Worm (Caenorhabditis elegans) whole organism, young adult: ENCODE results near the gene tbc-9.
A peak's percentile ranks its signal among the peaks of the same experiment; 100 is the strongest.

Source experiments
- D2030.7 ChIP-seq: fragments of 200-800 bp; sonication (Bioruptor generic); IDR thresholded peaks from 2 replicates; pipeline ENCODE4 v1.3.6; 2022; ENCODE audit warnings: missing genetic modification reagents, missing genetic modification characterization, missing compliant biosample characterization
- F33H1.4 ChIP-seq: fragments of 200-800 bp; sonication (Bioruptor generic); IDR thresholded peaks from 2 replicates; pipeline ENCODE4 v1.3.6; 2022; ENCODE audit warnings: missing genetic modification reagents, missing genetic modification characterization, missing compliant biosample characterization
- Y53G8AR.9 ChIP-seq: fragments of 200-800 bp; sonication (Bioruptor generic); conservative IDR thresholded peaks from 2 replicates; pipeline ENCODE4 v1.3.6; 2022; ENCODE audit warnings: missing genetic modification reagents, missing genetic modification characterization, missing compliant biosample characterization
- Y95B8A.8 ChIP-seq: fragments of 200-800 bp; sonication (Bioruptor generic); IDR thresholded peaks from 2 replicates; pipeline ENCODE4 v1.3.6; 2022; ENCODE audit warnings: missing genetic modification reagents, missing genetic modification characterization, missing compliant biosample characterization
- aptf-2 ChIP-seq: fragments of 200-800 bp; sonication (Bioruptor generic); conservative IDR thresholded peaks from 2 replicates; pipeline ENCODE4 v1.3.6; 2022; ENCODE audit warnings: missing genetic modification reagents, missing genetic modification characterization, missing compliant biosample characterization
- atf-7 ChIP-seq: sonication (generic microtip); optimal IDR thresholded peaks from 2 replicates; lab custom pipeline; 2017; ENCODE audit warnings: mild to moderate bottlenecking, missing genetic modification characterization, missing compliant biosample characterization
- attf-6 ChIP-seq: fragments of 200-800 bp; sonication (Bioruptor generic); IDR thresholded peaks from 2 replicates; pipeline ENCODE4 v1.3.6; 2022; ENCODE audit warnings: missing genetic modification reagents, missing genetic modification characterization, missing compliant biosample characterization
- cebp-2 ChIP-seq: fragments of 200-800 bp; sonication (Bioruptor generic); IDR thresholded peaks from 2 replicates; pipeline ENCODE4 v1.3.6; 2022; ENCODE audit warnings: missing genetic modification characterization, missing compliant biosample characterization
- ceh-100 ChIP-seq: fragments of 200-800 bp; sonication (Bioruptor generic); IDR thresholded peaks from 2 replicates; pipeline ENCODE4 v1.3.6; 2022; ENCODE audit warnings: missing genetic modification reagents, missing genetic modification characterization, missing compliant biosample characterization
- ceh-40 ChIP-seq: fragments of 200-800 bp; sonication (Bioruptor generic); IDR thresholded peaks from 2 replicates; pipeline ENCODE4 v1.3.6; 2022; ENCODE audit warnings: missing genetic modification characterization, missing compliant biosample characterization
- ceh-91 ChIP-seq: fragments of 200-800 bp; sonication (Bioruptor generic); IDR thresholded peaks from 2 replicates; pipeline ENCODE4 v1.3.6; 2022; ENCODE audit warnings: missing genetic modification reagents, missing genetic modification characterization, missing compliant biosample characterization
- dox-1 ChIP-seq: fragments of 200-800 bp; sonication (Bioruptor generic); IDR thresholded peaks from 2 replicates; pipeline ENCODE4 v1.3.6; 2022; ENCODE audit warnings: missing genetic modification reagents, missing genetic modification characterization, missing compliant biosample characterization
- dpff-1 ChIP-seq: sonication (generic microtip); optimal IDR thresholded peaks from 2 replicates; lab custom pipeline; 2017; ENCODE audit warnings: mild to moderate bottlenecking, missing genetic modification characterization, missing compliant biosample characterization
- dpl-1 ChIP-seq: fragments of 150-350 bp; optimal IDR thresholded peaks from 2 replicates; lab custom pipeline; 2014; ENCODE audit warnings: missing biosample characterization, missing genetic modification reagents, missing genetic modification characterization
- efl-1 ChIP-seq: fragments of 150-350 bp; optimal IDR thresholded peaks from 2 replicates; lab custom pipeline; 2014; ENCODE audit warnings: missing biosample characterization, missing genetic modification reagents, missing genetic modification characterization
- egrh-3 ChIP-seq: fragments of 200-800 bp; sonication (Bioruptor generic); IDR thresholded peaks from 2 replicates; pipeline ENCODE4 v1.3.6; 2022; ENCODE audit warnings: missing genetic modification reagents, missing genetic modification characterization, missing compliant biosample characterization
- him-1 ChIP-seq: sonication (generic microtip); optimal IDR thresholded peaks from 2 replicates; lab custom pipeline; 2016; ENCODE audit warnings: missing genotype, missing genetic modification reagents, missing genetic modification characterization, missing compliant biosample characterization
- hlh-12 ChIP-seq: sonication (generic microtip); optimal IDR thresholded peaks from 2 replicates; lab custom pipeline; 2016; ENCODE audit warnings: missing genetic modification characterization, missing compliant biosample characterization
- let-607 ChIP-seq, 2 experiments: fragments of 200-800 bp in 1 of 2; sonication (Bioruptor generic) in 1 of 2; sonication (generic microtip) in 1 of 2; optimal IDR thresholded peaks; 2 replicates each; lab custom pipeline; 2016 to 2018; ENCODE audit warnings: mild to moderate bottlenecking in 2 of 2, missing compliant biosample characterization in 2 of 2, missing genetic modification characterization in 2 of 2, moderate library complexity in 2 of 2, missing genotype in 1 of 2
- lin-54 ChIP-seq: fragments of 200-800 bp; sonication (Bioruptor generic); optimal IDR thresholded peaks from 2 replicates; lab custom pipeline; 2018; ENCODE audit warnings: mild to moderate bottlenecking, missing genetic modification characterization, missing compliant biosample characterization
- lir-1 ChIP-seq: fragments of 200-800 bp; sonication (Bioruptor generic); conservative IDR thresholded peaks from 2 replicates; pipeline ENCODE4 v1.3.6; 2022; ENCODE audit warnings: missing genetic modification reagents, missing genetic modification characterization, missing compliant biosample characterization
- lsl-1 ChIP-seq: fragments of 200-800 bp; sonication (Bioruptor generic); optimal IDR thresholded peaks from 2 replicates; lab custom pipeline; 2018; ENCODE audit warnings: mild to moderate bottlenecking, missing genetic modification characterization, moderate library complexity, missing compliant biosample characterization
- madf-3 ChIP-seq: fragments of 200-800 bp; sonication (Bioruptor generic); IDR thresholded peaks from 2 replicates; pipeline ENCODE4 v1.3.6; 2022; ENCODE audit warnings: missing genetic modification reagents, missing genetic modification characterization, missing compliant biosample characterization
- madf-8 ChIP-seq: fragments of 200-800 bp; sonication (Bioruptor generic); conservative IDR thresholded peaks from 2 replicates; pipeline ENCODE4 v1.3.6; 2022; ENCODE audit warnings: missing genetic modification reagents, missing genetic modification characterization, missing compliant biosample characterization
- mcd-1 ChIP-seq: fragments of 200-800 bp; sonication (Bioruptor generic); IDR thresholded peaks from 2 replicates; pipeline ENCODE4 v1.3.6; 2022; ENCODE audit warnings: missing genetic modification reagents, missing genetic modification characterization, missing compliant biosample characterization
- mes-4 ChIP-seq: sonication (generic microtip); optimal IDR thresholded peaks from 2 replicates; lab custom pipeline; 2016; ENCODE audit warnings: missing genotype, missing genetic modification characterization, missing compliant biosample characterization
- nhr-120 ChIP-seq: fragments of 200-800 bp; sonication (Bioruptor generic); IDR thresholded peaks from 2 replicates; pipeline ENCODE4 v1.3.6; 2022; ENCODE audit warnings: missing genetic modification characterization, missing compliant biosample characterization
- nhr-27 ChIP-seq: fragments of 200-800 bp; sonication (Bioruptor generic); optimal IDR thresholded peaks from 2 replicates; lab custom pipeline; 2018; ENCODE audit warnings: mild to moderate bottlenecking, missing genetic modification characterization, moderate library complexity, missing compliant biosample characterization
- nhr-80 ChIP-seq: sonication (generic microtip); optimal IDR thresholded peaks from 2 replicates; lab custom pipeline; 2016; ENCODE audit warnings: missing genetic modification characterization, missing compliant biosample characterization
- snpc-1.3 ChIP-seq: sonication (generic microtip); optimal IDR thresholded peaks from 2 replicates; lab custom pipeline; 2017; ENCODE audit warnings: missing genetic modification characterization, mild to moderate bottlenecking, missing compliant biosample characterization, antibody characterized with exemption, moderate library complexity, missing genotype, missing genetic modification reagents; ENCODE audit not compliant: insufficient read depth
- snpc-4 ChIP-seq, 5 experiments: fragments of 150-350 bp in 1 of 5; sonication (generic microtip) in 4 of 5; optimal IDR thresholded peaks; 2 replicates each; lab custom pipeline; 2014 to 2018; ENCODE audit warnings: missing genetic modification characterization in 5 of 5, missing biosample characterization in 3 of 5, antibody characterized with exemption in 2 of 5, mild to moderate bottlenecking in 2 of 5, missing compliant biosample characterization in 2 of 5, missing genotype in 2 of 5, moderate library complexity in 2 of 5, missing genetic modification reagents in 1 of 5
- somi-1 ChIP-seq: fragments of 200-800 bp; sonication (Bioruptor generic); optimal IDR thresholded peaks from 2 replicates; lab custom pipeline; 2018; ENCODE audit warnings: mild to moderate bottlenecking, missing genetic modification characterization, missing compliant biosample characterization
- tbp1 ChIP-seq: fragments of 200-800 bp; sonication (Bioruptor generic); optimal IDR thresholded peaks from 2 replicates; lab custom pipeline; 2018; ENCODE audit warnings: mild to moderate bottlenecking, missing genetic modification characterization, missing compliant biosample characterization
- tbx-9 ChIP-seq: sonication (generic microtip); optimal IDR thresholded peaks from 2 replicates; lab custom pipeline; 2016; ENCODE audit warnings: borderline replicate concordance, missing genetic modification characterization, inconsistent platforms, missing compliant biosample characterization
- xnd-1 ChIP-seq: sonication (generic microtip); optimal IDR thresholded peaks from 2 replicates; lab custom pipeline; 2016; ENCODE audit warnings: missing genotype, missing genetic modification reagents, missing genetic modification characterization, missing compliant biosample characterization
- ztf-18 ChIP-seq: sonication (generic microtip); optimal IDR thresholded peaks from 2 replicates; lab custom pipeline; 2016; ENCODE audit warnings: missing genotype, mild to moderate bottlenecking, missing genetic modification characterization, missing compliant biosample characterization
- ztf-25 ChIP-seq: fragments of 200-800 bp; sonication (Bioruptor generic); IDR thresholded peaks from 2 replicates; pipeline ENCODE4 v1.3.6; 2022; ENCODE audit warnings: missing genetic modification reagents, missing genetic modification characterization, missing compliant biosample characterization
- ztf-6 ChIP-seq: fragments of 200-800 bp; sonication (Bioruptor generic); IDR thresholded peaks from 2 replicates; pipeline ENCODE4 v1.3.6; 2022; ENCODE audit warnings: missing genetic modification reagents, missing genetic modification characterization, missing compliant biosample characterization

The tbc-9 gene

DNA sequence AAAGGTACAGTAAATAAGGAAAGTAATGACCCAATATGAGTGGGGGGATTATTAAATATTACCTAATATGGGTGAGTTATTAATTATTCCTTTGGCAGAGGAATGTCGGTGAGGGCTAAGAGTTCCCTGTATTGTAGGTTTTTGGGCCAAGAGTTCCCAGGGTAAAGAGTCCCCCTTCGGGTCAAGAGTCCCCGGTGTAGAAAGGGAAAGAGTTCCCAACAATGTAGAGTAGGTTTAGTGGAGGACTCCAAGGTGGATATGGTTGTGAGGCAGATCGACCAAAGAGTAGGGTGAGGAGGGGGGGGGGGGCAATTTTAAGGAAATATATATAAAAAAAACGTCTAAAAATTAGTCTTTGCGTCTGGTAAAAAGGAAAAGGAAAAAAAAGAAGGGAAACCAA lies 45.8 kb downstream of the tbc-9 start (continued):
- TF ChIP-seq atf-7 (tag; lab: Kevin White, UChicago) (no peak), egrh-3 (GFP tag; lab: Robert Waterston, UW) (no peak), ceh-40 (GFP tag; lab: Robert Waterston, UW) (0 out of 2 replicates have a peak, but pooled peaks have one; percentile 44), tbp1 (no peak), tbx-9 (tag; lab: Kevin White, UChicago) (no peak), D2030.7 (GFP tag; lab: Robert Waterston, UW) (0 out of 2 replicates have a peak, but pooled peaks have one; percentile 30), snpc-1.3 (no peak), efl-1 (GFP tag; lab: Kevin White, UChicago) (no peak)

DNA sequence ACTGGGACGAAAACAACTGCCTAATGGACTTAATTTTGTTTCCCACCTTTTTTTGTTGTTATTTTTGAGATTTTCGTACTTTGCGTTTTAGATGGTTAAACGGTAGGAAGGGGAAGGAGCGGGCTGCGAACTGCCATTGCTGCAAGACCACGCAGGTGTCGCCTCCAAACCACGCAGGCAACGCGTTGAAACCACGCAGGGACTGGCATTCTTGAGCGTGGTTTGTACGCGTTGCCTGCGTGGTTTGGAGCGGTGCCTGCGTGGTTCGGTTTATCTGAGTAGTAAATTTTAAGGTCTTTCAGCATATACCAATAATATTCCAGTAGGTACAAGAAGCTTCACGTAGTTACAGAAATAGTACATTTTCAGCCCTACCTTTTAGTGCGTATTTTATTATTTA lies 46.5 kb downstream of the tbc-9 start:
- TF ChIP-seq ztf-25 (GFP tag; lab: Robert Waterston, UW) = 0 out of 2 replicates have a peak, but pooled peaks have one; percentile 44
- peak; percentile 91 for TF ChIP-seq cebp-2 (GFP tag; lab: Robert Waterston, UW)
- TF ChIP-seq Y95B8A.8 (GFP tag; lab: Robert Waterston, UW) = 0 out of 2 replicates have a peak, but pooled peaks have one; percentile 12
- TF ChIP-seq, all 124 proteins: peak for 3; not testable (repeated sequence) for 121

DNA sequence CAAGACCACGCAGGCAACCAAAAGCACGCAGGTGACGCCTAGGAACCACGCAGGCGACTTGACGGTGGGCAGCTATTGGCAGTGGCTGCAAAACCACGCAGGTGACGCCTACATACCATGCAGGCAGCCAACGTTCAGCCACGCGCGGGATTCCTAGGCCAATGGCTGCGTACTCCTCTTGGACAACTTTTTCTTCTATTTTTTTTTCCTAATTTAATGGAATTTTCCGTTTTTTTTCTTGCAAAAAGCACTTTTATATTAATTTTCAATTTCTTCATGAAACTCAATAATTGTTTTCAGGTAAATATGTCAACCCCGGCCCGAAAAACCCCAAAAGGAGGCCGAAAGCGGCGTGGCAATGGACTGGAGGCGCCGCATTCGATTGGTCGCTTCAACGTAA lies 47.5 kb downstream of the tbc-9 start, which contains the start of gene Y38H8A.7:
Gene Y38H8A.7, plus strand, starts transcription at position 301 of the 400 bp plus-strand sequence.
- TF ChIP-seq egrh-3 (GFP tag; lab: Robert Waterston, UW) (peak; percentile 25; the same call in 1 of the 2 replicates), dox-1 (GFP tag; lab: Robert Waterston, UW) (peak; percentile 42; the same call in 1 of the 2 replicates)

ce11 chrIV:13454698-13455097 lies 48.0 kb downstream of the tbc-9 start, which contains the start of gene uso-1:
Gene uso-1, minus strand, starts transcription at chrIV:13454798.
- TF ChIP-seq D2030.7 (GFP tag; lab: Robert Waterston, UW) = no peak
- no peak for TF ChIP-seq nhr-120 (GFP tag; lab: Robert Waterston, UW)
- no peak for TF ChIP-seq dpff-1 (tag; lab: Kevin White, UChicago)
- TF ChIP-seq hlh-12 (tag; lab: Kevin White, UChicago) = no peak
- TF ChIP-seq, all 124 proteins: peak for 0

DNA sequence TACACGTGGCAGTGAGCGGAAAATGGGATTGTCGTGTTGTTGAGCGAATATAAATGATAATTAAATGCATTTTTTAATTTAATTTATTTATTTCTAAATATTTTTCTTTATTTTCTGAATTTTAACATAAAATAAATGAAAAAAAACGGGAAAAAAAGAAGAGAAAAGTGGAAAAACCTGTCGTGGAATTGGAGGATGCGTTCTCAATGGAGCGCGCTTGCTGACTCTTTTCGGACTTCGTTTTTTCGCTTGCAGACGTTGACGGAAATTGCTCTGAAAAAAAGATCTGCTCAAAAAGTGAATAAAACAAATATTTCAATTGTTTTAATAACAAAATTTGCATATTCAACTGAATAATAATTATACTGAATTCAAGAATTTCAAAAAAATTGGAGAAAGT lies 49.1 kb downstream of the tbc-9 start:
- TF ChIP-seq snpc-4 (GFP tag; optimal IDR thresholded peaks at IDR 0.05; lab: Kevin White, UChicago) (no peak), snpc-4 (tag; optimal IDR thresholded peaks at IDR 0.05; lab: Kevin White, UChicago) (peak in 1 of 4 experiments; percentile 39), ztf-6 (GFP tag; lab: Robert Waterston, UW) (no peak), mcd-1 (peak; percentile 88), let-607 (tag; optimal IDR thresholded peaks at IDR 0.05; lab: Kevin White, UChicago) (peak; percentile 75 to 93), mes-4 (no peak), ztf-18 (peak; percentile 18)

ce11 chrIV:13450740-13451139 lies 51.9 kb downstream of the tbc-9 start:
- TF ChIP-seq F33H1.4 (GFP tag; lab: Robert Waterston, UW) = peak; percentile 42
- TF ChIP-seq attf-6 = peak; percentile 33; the same call in 1 of the 2 replicates
- peak; percentile 71 for TF ChIP-seq efl-1 (GFP tag; lab: Kevin White, UChicago)
- peak; percentile 59 for TF ChIP-seq lsl-1 (GFP tag; lab: Kevin White, UChicago)
- TF ChIP-seq him-1 (tag; lab: Kevin White, UChicago) = peak; percentile 32
- TF ChIP-seq madf-3 (GFP tag; lab: Robert Waterston, UW) = no peak
- peak; percentile 67 for TF ChIP-seq xnd-1
- TF ChIP-seq lir-1 (GFP tag; lab: Robert Waterston, UW) = no peak
- TF ChIP-seq lin-54 (GFP tag; lab: Kevin White, UChicago) = peak; percentile 15
- no peak for TF ChIP-seq nhr-27 (tag; lab: Kevin White, UChicago)
- TF ChIP-seq dpl-1 = peak; percentile 30
- no peak for TF ChIP-seq nhr-80
- peak; percentile 32; the same call in 1 of the 2 replicates for TF ChIP-seq ceh-91 (GFP tag; lab: Robert Waterston, UW)
- peak; percentile 84 for TF ChIP-seq aptf-2 (GFP tag; lab: Robert Waterston, UW)
- no peak for TF ChIP-seq snpc-4 (GFP tag; optimal IDR thresholded peaks at IDR 0.05; lab: Kevin White, UChicago)
- peak in 1 of 4 experiments; percentile 22 for TF ChIP-seq snpc-4 (tag; optimal IDR thresholded peaks at IDR 0.05; lab: Kevin White, UChicago)
- TF ChIP-seq Y95B8A.8 (GFP tag; lab: Robert Waterston, UW) = no peak
- no peak for TF ChIP-seq Y53G8AR.9 (GFP tag; lab: Robert Waterston, UW)
- TF ChIP-seq madf-8 (GFP tag; lab: Robert Waterston, UW) = 0 out of 2 replicates have a peak, but pooled peaks have one; percentile 38
- no peak for TF ChIP-seq ceh-100 (GFP tag; lab: Robert Waterston, UW)
- no peak for TF ChIP-seq somi-1 (GFP tag; lab: Kevin White, UChicago)
